Fruit fly (Drosophila melanogaster) whole organism, adult: Measurements from ENCODE around the gene CHKov1.

Experiments
- CG11617 ChIP-seq: fragments of 200-800 bp; sonication (Bioruptor generic); optimal IDR thresholded peaks from 2 replicates; lab custom pipeline; 2017; ENCODE audit warnings: mild to moderate bottlenecking, missing biosample characterization, missing genetic modification reagents, missing genetic modification characterization
- CG12768 ChIP-seq: fragments of 200-800 bp; sonication (Bioruptor generic); optimal IDR thresholded peaks from 2 replicates; lab custom pipeline; 2017; ENCODE audit warnings: missing biosample characterization, missing genetic modification characterization, mild to moderate bottlenecking, moderate library complexity, missing genetic modification reagents
- CG14711 ChIP-seq: fragments of 200-800 bp; sonication (Bioruptor generic); optimal IDR thresholded peaks from 2 replicates; lab custom pipeline; 2018; ENCODE audit warnings: missing biosample characterization, mild to moderate bottlenecking, missing genetic modification characterization, moderate library complexity
- CG1620 ChIP-seq: fragments of 200-800 bp; sonication (Bioruptor generic); optimal IDR thresholded peaks from 2 replicates; lab custom pipeline; 2016; ENCODE audit warnings: missing biosample characterization, missing genetic modification characterization
- CG33017 ChIP-seq: fragments of 200-800 bp; sonication (Bioruptor generic); optimal IDR thresholded peaks from 2 replicates; lab custom pipeline; 2018; ENCODE audit warnings: missing biosample characterization, mild to moderate bottlenecking, missing genetic modification characterization, moderate library complexity
- CG5204 ChIP-seq: fragments of 200-800 bp; sonication (Bioruptor generic); optimal IDR thresholded peaks from 2 replicates; lab custom pipeline; 2016; ENCODE audit warnings: missing biosample characterization, missing genetic modification characterization
- CG7045 ChIP-seq: fragments of 200-800 bp; sonication (Bioruptor generic); optimal IDR thresholded peaks from 2 replicates; lab custom pipeline; 2017; ENCODE audit warnings: missing biosample characterization, mild to moderate bottlenecking, missing genetic modification characterization
- CG7101 ChIP-seq: fragments of 200-800 bp; sonication (Bioruptor generic); optimal IDR thresholded peaks from 2 replicates; lab custom pipeline; 2018; ENCODE audit warnings: missing biosample characterization, mild to moderate bottlenecking, missing genetic modification characterization, moderate library complexity
- Clk ChIP-seq: fragments of 200-800 bp; sonication (Bioruptor generic); optimal IDR thresholded peaks from 2 replicates; lab custom pipeline; 2017; ENCODE audit warnings: missing biosample characterization, missing genetic modification characterization
- Crg-1 ChIP-seq: fragments of 200-800 bp; sonication (Bioruptor generic); optimal IDR thresholded peaks from 2 replicates; lab custom pipeline; 2016; ENCODE audit warnings: missing biosample characterization, missing genetic modification characterization
- Hr96 ChIP-seq: fragments of 200-800 bp; sonication (Bioruptor generic); optimal IDR thresholded peaks from 2 replicates; lab custom pipeline; 2016; ENCODE audit warnings: missing biosample characterization, missing genetic modification characterization
- Mnt ChIP-seq: fragments of 200-800 bp; sonication (Bioruptor generic); optimal IDR thresholded peaks from 2 replicates; lab custom pipeline; 2016; ENCODE audit warnings: missing biosample characterization, mild to moderate bottlenecking, missing genetic modification characterization
- bab1 ChIP-seq: fragments of 200-800 bp; sonication (Bioruptor generic); optimal IDR thresholded peaks from 3 replicates; lab custom pipeline; 2019; ENCODE audit warnings: missing biosample characterization, mild to moderate bottlenecking, missing genetic modification characterization, moderate library complexity
- cic ChIP-seq: fragments of 200-800 bp; sonication (Bioruptor generic); optimal IDR thresholded peaks from 2 replicates; lab custom pipeline; 2017; ENCODE audit warnings: missing biosample characterization, mild to moderate bottlenecking, missing genetic modification characterization, moderate library complexity
- cnc ChIP-seq, 2 experiments: fragments of >200 bp; optimal IDR thresholded peaks; 2 replicates each; lab custom pipeline; 2017
- kay ChIP-seq: fragments of 200-800 bp; sonication (Bioruptor generic); peaks from one replicate; lab custom pipeline; 2016; ENCODE audit warnings: missing biosample characterization, missing genetic modification characterization, borderline replicate concordance
- ovo ChIP-seq: fragments of 200-800 bp; sonication (Bioruptor generic); optimal IDR thresholded peaks from 2 replicates; lab custom pipeline; 2016; ENCODE audit warnings: missing biosample characterization, missing genetic modification characterization
- pad ChIP-seq: fragments of 200-800 bp; sonication (Bioruptor generic); optimal IDR thresholded peaks from 3 replicates; lab custom pipeline; 2017; ENCODE audit warnings: missing biosample characterization, missing genetic modification characterization, mild to moderate bottlenecking, moderate library complexity, missing genetic modification reagents
- tj ChIP-seq: fragments of 200-800 bp; sonication (Bioruptor generic); optimal IDR thresholded peaks from 3 replicates; lab custom pipeline; 2017; ENCODE audit warnings: missing biosample characterization, mild to moderate bottlenecking, missing genetic modification characterization, moderate library complexity
- toe ChIP-seq: fragments of 200-800 bp; sonication (Bioruptor generic); optimal IDR thresholded peaks from 2 replicates; lab custom pipeline; 2016; ENCODE audit warnings: missing biosample characterization, missing genetic modification characterization

CHKov1 gene

dm6 chr3R:25275276-25275675 is 53.8 kb downstream of the CHKov1 start:
- TF ChIP-seq cnc (optimal IDR thresholded peaks at IDR 0.05; lab: Kevin White, UChicago) (no peak), pad (peak; percentile 44), Crg-1 (GFP tag; lab: Kevin White, UChicago) (peak; percentile 11), bab1 (no peak), Mnt (GFP tag; lab: Kevin White, UChicago) (peak; percentile 19), CG33017 (tag; lab: Kevin White, UChicago) (peak; percentile 71), ovo (GFP tag; lab: Kevin White, UChicago) (peak; percentile 20), CG7101 (tag; lab: Kevin White, UChicago) (peak; percentile 65), cic (GFP tag; lab: Kevin White, UChicago) (peak; percentile 97), CG5204 (peak; percentile 34), CG1620 (GFP tag; lab: Kevin White, UChicago) (no peak), CG7045 (peak; percentile 80), toe (no peak), CG11617 (peak; percentile 62), CG14711 (peak; percentile 22), Clk (GFP tag; lab: Kevin White, UChicago) (no peak), Hr96 (GFP tag; lab: Kevin White, UChicago) (no peak), kay (GFP tag; lab: Kevin White, UChicago) (peak; percentile 94), CG12768 (GFP tag; lab: Kevin White, UChicago) (peak; percentile 58), tj (GFP tag; lab: Kevin White, UChicago) (no peak)

dm6 chr3R:25273537-25273936 is 55.6 kb downstream of the CHKov1 start, which contains the start of gene CG11878:
CG11878 (plus strand) TSS chr3R:25273837.
- TF ChIP-seq bab1, result no peak
- no peak for TF ChIP-seq kay (GFP tag; lab: Kevin White, UChicago)
- peak; percentile 0 for TF ChIP-seq cic (GFP tag; lab: Kevin White, UChicago)
